Worm (Caenorhabditis elegans): ENCODE measurements around the gene R06F6.12.

DNA sequence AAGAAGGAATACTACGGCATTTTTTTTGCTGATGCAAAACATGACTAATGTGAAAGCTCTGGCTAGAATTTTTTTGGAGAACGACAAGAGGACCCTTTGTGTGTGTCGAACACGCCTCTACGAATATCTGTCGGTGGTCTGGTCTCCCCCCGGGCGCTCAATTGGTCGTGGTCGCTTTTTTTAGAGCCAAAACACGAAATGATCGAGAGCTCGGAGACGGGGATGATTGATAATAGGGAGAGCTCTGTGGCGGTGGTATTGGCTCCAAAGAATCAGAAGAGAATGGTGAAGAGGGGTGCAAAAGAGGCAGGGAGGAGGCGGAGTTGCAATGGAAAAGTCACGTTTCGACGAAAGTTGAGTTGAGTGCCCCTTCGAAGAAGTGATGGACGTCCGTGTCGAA, 5.7 kb upstream of the R06F6.12 start:
- TF ChIP-seq lsy-2 (tag; optimal IDR thresholded peaks at IDR 0.05), result no peak
- TF ChIP-seq flh-1 (GFP tag; optimal IDR thresholded peaks at IDR 0.05), result no peak
- no peak for TF ChIP-seq ham-2 (GFP tag; optimal IDR thresholded peaks at IDR 0.05)
- TF ChIP-seq nhr-237 (tag; optimal IDR thresholded peaks at IDR 0.05), result no peak
